Worm (Caenorhabditis elegans): Measurements from ENCODE around the gene srbc-84.
A peak's percentile ranks its signal among the peaks of the same experiment; 100 is the strongest.

DNA sequence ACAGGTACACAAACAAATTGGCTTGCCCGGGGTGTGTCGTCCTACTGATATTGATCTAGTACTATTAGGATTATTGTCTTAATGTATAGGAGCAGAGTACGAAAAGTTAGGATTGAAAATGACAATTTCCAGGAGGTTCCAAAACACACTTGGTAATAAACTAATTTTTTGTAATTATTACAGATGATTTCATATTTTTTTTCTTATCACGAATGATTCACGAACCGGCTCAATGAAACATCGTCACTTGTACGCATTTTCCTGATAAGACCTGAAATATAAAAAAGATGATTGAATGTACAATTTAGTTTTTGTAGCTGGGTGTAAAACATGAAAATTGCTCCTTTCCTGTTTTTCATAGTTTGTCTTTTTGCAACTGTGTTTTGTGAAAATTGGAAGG is 3.7 kb downstream of the srbc-84 start, which contains the start of the genes C31A11.13 and oac-6:
- TF ChIP-seq egl-27 (tag; optimal IDR thresholded peaks at IDR 0.05) = no peak
- no peak for TF ChIP-seq ztf-11 (tag; optimal IDR thresholded peaks at IDR 0.05)
- TF ChIP-seq mdl-1 (tag; optimal IDR thresholded peaks at IDR 0.05) = no peak
- TF ChIP-seq snpc-4 (tag; optimal IDR thresholded peaks at IDR 0.05) = no peak
- TF ChIP-seq nhr-28 (tag; optimal IDR thresholded peaks at IDR 0.05) = no peak
- no peak for TF ChIP-seq nhr-11 (tag; optimal IDR thresholded peaks at IDR 0.05)
- TF ChIP-seq ama-1 (optimal IDR thresholded peaks at IDR 0.05) = no peak
- no peak for TF ChIP-seq zag-1 (tag; optimal IDR thresholded peaks at IDR 0.05)
- no peak for TF ChIP-seq aly-2 (tag; optimal IDR thresholded peaks at IDR 0.05)
- peak; percentile 60 for TF ChIP-seq pqm-1 (tag; optimal IDR thresholded peaks at IDR 0.05)
- TF ChIP-seq skn-1 (tag; optimal IDR thresholded peaks at IDR 0.05) = no peak
- TF ChIP-seq sea-2 (GFP tag; optimal IDR thresholded peaks at IDR 0.05) = no peak
